Fruit fly (Drosophila melanogaster) whole organism, embryonic: ENCODE data around the gene Mtch.

Experiments used
- Adf1 ChIP-seq: fragments of 200-800 bp; sonication (Bioruptor generic); IDR thresholded peaks from 2 replicates; pipeline ENCODE4 v1.3.6; 2022; ENCODE audit warnings: missing biosample characterization, missing genetic modification characterization
- B-H2 ChIP-seq: fragments of 200-800 bp; sonication (Bioruptor generic); optimal IDR thresholded peaks from 2 replicates; lab custom pipeline; 2018; ENCODE audit warnings: missing biosample characterization, mild to moderate bottlenecking, missing genetic modification characterization
- CG10147 ChIP-seq: fragments of 200-800 bp; sonication (Bioruptor generic); optimal IDR thresholded peaks from 2 replicates; lab custom pipeline; 2019; ENCODE audit warnings: missing biosample characterization, mild to moderate bottlenecking, missing genetic modification characterization, moderate library complexity
- CG10565 ChIP-seq: fragments of 200-800 bp; sonication (Bioruptor generic); optimal IDR thresholded peaks from 3 replicates; lab custom pipeline; 2016; ENCODE audit warnings: missing biosample characterization, mild to moderate bottlenecking, missing genetic modification characterization
- CG11504 ChIP-seq: fragments of 200-800 bp; sonication (Bioruptor generic); optimal IDR thresholded peaks from 3 replicates; lab custom pipeline; 2019; ENCODE audit warnings: missing biosample characterization, mild to moderate bottlenecking, missing genetic modification characterization, moderate library complexity
- CG12071 ChIP-seq: fragments of 200-800 bp; sonication (Bioruptor generic); optimal IDR thresholded peaks from 3 replicates; lab custom pipeline; 2018; ENCODE audit warnings: missing biosample characterization, mild to moderate bottlenecking, missing genetic modification characterization
- CG12391 ChIP-seq: fragments of 200-800 bp; sonication (Bioruptor generic); optimal IDR thresholded peaks from 3 replicates; lab custom pipeline; 2018; ENCODE audit warnings: missing biosample characterization, mild to moderate bottlenecking, missing genetic modification characterization, moderate library complexity
- CG15601 ChIP-seq: fragments of 200-800 bp; sonication (Bioruptor generic); optimal IDR thresholded peaks from 3 replicates; lab custom pipeline; 2019; ENCODE audit warnings: missing biosample characterization, mild to moderate bottlenecking, missing genetic modification characterization, moderate library complexity
- CG16813 ChIP-seq: fragments of 200-800 bp; sonication (Bioruptor generic); IDR thresholded peaks from 3 replicates; pipeline ENCODE4 v1.3.6; 2022; ENCODE audit warnings: missing biosample characterization, missing genetic modification characterization; ENCODE audit not compliant: partially characterized antibody
- CG16863 ChIP-seq: fragments of 200-800 bp; sonication (Bioruptor generic); optimal IDR thresholded peaks from 3 replicates; lab custom pipeline; 2016; ENCODE audit warnings: missing biosample characterization, missing genetic modification characterization
- CG17568 ChIP-seq: fragments of 200-800 bp; sonication (Bioruptor generic); optimal IDR thresholded peaks from 2 replicates; lab custom pipeline; 2018; ENCODE audit warnings: missing biosample characterization, mild to moderate bottlenecking, missing genetic modification characterization, moderate library complexity
- CG17802 ChIP-seq: fragments of 200-800 bp; sonication (Bioruptor generic); optimal IDR thresholded peaks from 2 replicates; lab custom pipeline; 2018; ENCODE audit warnings: missing biosample characterization, mild to moderate bottlenecking, missing genetic modification characterization, moderate library complexity
- CG2202 ChIP-seq: fragments of 200-800 bp; sonication (Bioruptor generic); optimal IDR thresholded peaks from 2 replicates; lab custom pipeline; 2018; ENCODE audit warnings: missing biosample characterization, mild to moderate bottlenecking, missing genetic modification characterization
- CG30403 ChIP-seq: fragments of 200-800 bp; sonication (Bioruptor generic); optimal IDR thresholded peaks from 3 replicates; lab custom pipeline; 2016; ENCODE audit warnings: missing biosample characterization, missing genetic modification characterization
- CG34224 ChIP-seq: fragments of 200-800 bp; sonication (Bioruptor generic); IDR thresholded peaks from 3 replicates; pipeline ENCODE4 v1.3.6; 2022; ENCODE audit warnings: missing biosample characterization, missing genetic modification characterization; ENCODE audit not compliant: partially characterized antibody
- CG34422 ChIP-seq: fragments of 200-800 bp; sonication (Bioruptor generic); IDR thresholded peaks from 3 replicates; pipeline ENCODE4 v1.3.6; 2022; ENCODE audit warnings: missing biosample characterization, missing genetic modification characterization
- CG3847 ChIP-seq: fragments of 200-800 bp; sonication (Bioruptor generic); IDR thresholded peaks from 2 replicates; pipeline ENCODE4 v1.3.6; 2022; ENCODE audit warnings: missing biosample characterization, missing genetic modification characterization
- CG6683 ChIP-seq: fragments of 200-800 bp; sonication (Bioruptor generic); optimal IDR thresholded peaks from 2 replicates; lab custom pipeline; 2017; ENCODE audit warnings: missing biosample characterization, mild to moderate bottlenecking, missing genetic modification characterization, missing genetic modification reagents
- CG6765 ChIP-seq: fragments of 200-800 bp; sonication (Bioruptor generic); optimal IDR thresholded peaks from 3 replicates; lab custom pipeline; 2017; ENCODE audit warnings: missing biosample characterization, mild to moderate bottlenecking, missing genetic modification characterization
- CG9727 ChIP-seq: fragments of 200-800 bp; sonication (Bioruptor generic); optimal IDR thresholded peaks from 3 replicates; lab custom pipeline; 2017; ENCODE audit warnings: missing biosample characterization, mild to moderate bottlenecking, missing genetic modification characterization
- CG9932 ChIP-seq: fragments of 200-800 bp; sonication (Bioruptor generic); IDR thresholded peaks from 2 replicates; pipeline ENCODE4 v1.3.6; 2022; ENCODE audit warnings: missing biosample characterization, missing genetic modification characterization
- D19A ChIP-seq: fragments of 200-800 bp; optimal IDR thresholded peaks from 3 replicates; lab custom pipeline; 2019; ENCODE audit warnings: missing biosample characterization, mild to moderate bottlenecking, missing genetic modification characterization, moderate library complexity
- Dad ChIP-seq: fragments of 200-800 bp; sonication (Bioruptor generic); optimal IDR thresholded peaks from 3 replicates; lab custom pipeline; 2016; ENCODE audit warnings: missing biosample characterization, missing genetic modification characterization
- Dbx ChIP-seq: fragments of 200-800 bp; sonication (Bioruptor generic); IDR thresholded peaks from 3 replicates; pipeline ENCODE4 v1.3.6; 2022; ENCODE audit warnings: missing biosample characterization, missing genetic modification characterization
- Doc3 ChIP-seq: fragments of 200-800 bp; sonication (Bioruptor generic); IDR thresholded peaks from 3 replicates; pipeline ENCODE4 v1.3.6; 2022; ENCODE audit warnings: missing biosample characterization, missing genetic modification characterization; ENCODE audit not compliant: partially characterized antibody
- Dref ChIP-seq: fragments of 200-800 bp; sonication (Bioruptor generic); IDR thresholded peaks from 2 replicates; pipeline ENCODE4 v1.3.6; 2022; ENCODE audit warnings: missing biosample characterization, missing genetic modification characterization
- H2.0 ChIP-seq: fragments of 200-800 bp; sonication (Bioruptor generic); IDR thresholded peaks from 2 replicates; pipeline ENCODE4 v1.3.6; 2022; ENCODE audit warnings: missing biosample characterization, missing genetic modification characterization
- Hey ChIP-seq: fragments of 200-800 bp; sonication (Bioruptor generic); optimal IDR thresholded peaks from 3 replicates; lab custom pipeline; 2018; ENCODE audit warnings: missing biosample characterization, mild to moderate bottlenecking, missing genetic modification characterization
- Hmx ChIP-seq: fragments of 200-800 bp; sonication (Bioruptor generic); optimal IDR thresholded peaks from 2 replicates; lab custom pipeline; 2016; ENCODE audit warnings: missing biosample characterization, missing genetic modification characterization
- Lpt ChIP-seq: fragments of >200 bp; optimal IDR thresholded peaks from 2 replicates; lab custom pipeline; 2018; ENCODE audit warnings: missing biosample characterization, missing genetic modification characterization
- NFAT ChIP-seq: fragments of 200-800 bp; sonication (Bioruptor generic); IDR thresholded peaks from 2 replicates; pipeline ENCODE4 v1.3.6; 2022; ENCODE audit warnings: missing biosample characterization, missing genetic modification characterization
- Vsx1 ChIP-seq: fragments of 200-800 bp; sonication (Bioruptor generic); optimal IDR thresholded peaks from 2 replicates; lab custom pipeline; 2017; ENCODE audit warnings: missing biosample characterization, mild to moderate bottlenecking, missing genetic modification characterization, missing genetic modification reagents
- Xbp1 ChIP-seq: fragments of 200-800 bp; sonication (Bioruptor generic); optimal IDR thresholded peaks from 3 replicates; lab custom pipeline; 2016; ENCODE audit warnings: missing biosample characterization, mild to moderate bottlenecking, missing genetic modification characterization
- amos ChIP-seq: fragments of 200-800 bp; sonication (Bioruptor generic); IDR thresholded peaks from 2 replicates; pipeline ENCODE4 v1.3.6; 2022; ENCODE audit warnings: missing biosample characterization, missing genetic modification characterization; ENCODE audit not compliant: partially characterized antibody
- ash1 ChIP-seq: fragments of 200-800 bp; sonication (Bioruptor generic); optimal IDR thresholded peaks from 2 replicates; lab custom pipeline; 2018; ENCODE audit warnings: missing biosample characterization, mild to moderate bottlenecking, missing genetic modification characterization
- cas ChIP-seq: fragments of 200-800 bp; sonication (Bioruptor generic); IDR thresholded peaks from 2 replicates; pipeline ENCODE4 v1.3.6; 2022; ENCODE audit warnings: missing biosample characterization, missing genetic modification characterization
- cg ChIP-seq: fragments of 200-800 bp; sonication (Bioruptor generic); optimal IDR thresholded peaks from 3 replicates; lab custom pipeline; 2019; ENCODE audit warnings: missing biosample characterization, mild to moderate bottlenecking, missing genetic modification characterization, moderate library complexity
- hbn ChIP-seq: fragments of 200-800 bp; sonication (Bioruptor generic); IDR thresholded peaks from 2 replicates; pipeline ENCODE4 v1.3.6; 2022; ENCODE audit warnings: missing biosample characterization, missing genetic modification characterization; ENCODE audit not compliant: partially characterized antibody
- hkb ChIP-seq, 2 experiments: fragments of 200-800 bp in 1 of 2; fragments of >200 bp in 1 of 2; sonication (Bioruptor generic) in 1 of 2; IDR thresholded peaks in 1 of 2; optimal IDR thresholded peaks in 1 of 2; 2 replicates each; pipeline versions ENCODE4 v1.3.6 to Lab custom; 2017 to 2022; ENCODE audit warnings: missing biosample characterization in 1 of 2, missing genetic modification characterization in 1 of 2
- kni ChIP-seq: fragments of 200-800 bp; sonication (Bioruptor generic); optimal IDR thresholded peaks from 3 replicates; lab custom pipeline; 2017; ENCODE audit warnings: mild to moderate bottlenecking, missing biosample characterization, missing genetic modification reagents, missing genetic modification characterization
- onecut ChIP-seq: fragments of 200-800 bp; sonication (Bioruptor generic); IDR thresholded peaks from 2 replicates; pipeline ENCODE4 v1.3.6; 2022; ENCODE audit warnings: missing biosample characterization, missing genetic modification characterization
- prd ChIP-seq, 3 experiments: fragments of >200 bp in 2 of 3; fragments of 200-800 bp in 1 of 3; sonication (Bioruptor generic) in 1 of 3; optimal IDR thresholded peaks in 2 of 3; IDR thresholded peaks in 1 of 3; 2 replicates in 2 of 3; 3 replicates in 1 of 3; pipeline versions ENCODE4 v1.3.6 to Lab custom; 2017 to 2022; ENCODE audit warnings: missing biosample characterization in 1 of 3, missing genetic modification characterization in 1 of 3
- repo ChIP-seq: fragments of 200-800 bp; sonication (Bioruptor generic); optimal IDR thresholded peaks from 2 replicates; lab custom pipeline; 2016; ENCODE audit warnings: missing biosample characterization, missing genetic modification characterization
- run ChIP-seq: fragments of 200-800 bp; sonication (Bioruptor generic); optimal IDR thresholded peaks from 3 replicates; lab custom pipeline; 2018; ENCODE audit warnings: missing biosample characterization, mild to moderate bottlenecking, missing genetic modification characterization
- tap ChIP-seq: fragments of 200-800 bp; optimal IDR thresholded peaks from 3 replicates; lab custom pipeline; 2019; ENCODE audit warnings: missing biosample characterization, mild to moderate bottlenecking, missing genetic modification characterization, moderate library complexity
- trem ChIP-seq: fragments of 200-800 bp; optimal IDR thresholded peaks from 3 replicates; lab custom pipeline; 2019; ENCODE audit warnings: missing biosample characterization, mild to moderate bottlenecking, missing genetic modification characterization, moderate library complexity
- yki ChIP-seq: fragments of >200 bp; optimal IDR thresholded peaks from 3 replicates; lab custom pipeline; 2018
- zfh2 ChIP-seq: fragments of 200-800 bp; sonication (Bioruptor generic); optimal IDR thresholded peaks from 2 replicates; lab custom pipeline; 2016; ENCODE audit warnings: missing biosample characterization, missing genetic modification characterization

Mtch gene

DNA sequence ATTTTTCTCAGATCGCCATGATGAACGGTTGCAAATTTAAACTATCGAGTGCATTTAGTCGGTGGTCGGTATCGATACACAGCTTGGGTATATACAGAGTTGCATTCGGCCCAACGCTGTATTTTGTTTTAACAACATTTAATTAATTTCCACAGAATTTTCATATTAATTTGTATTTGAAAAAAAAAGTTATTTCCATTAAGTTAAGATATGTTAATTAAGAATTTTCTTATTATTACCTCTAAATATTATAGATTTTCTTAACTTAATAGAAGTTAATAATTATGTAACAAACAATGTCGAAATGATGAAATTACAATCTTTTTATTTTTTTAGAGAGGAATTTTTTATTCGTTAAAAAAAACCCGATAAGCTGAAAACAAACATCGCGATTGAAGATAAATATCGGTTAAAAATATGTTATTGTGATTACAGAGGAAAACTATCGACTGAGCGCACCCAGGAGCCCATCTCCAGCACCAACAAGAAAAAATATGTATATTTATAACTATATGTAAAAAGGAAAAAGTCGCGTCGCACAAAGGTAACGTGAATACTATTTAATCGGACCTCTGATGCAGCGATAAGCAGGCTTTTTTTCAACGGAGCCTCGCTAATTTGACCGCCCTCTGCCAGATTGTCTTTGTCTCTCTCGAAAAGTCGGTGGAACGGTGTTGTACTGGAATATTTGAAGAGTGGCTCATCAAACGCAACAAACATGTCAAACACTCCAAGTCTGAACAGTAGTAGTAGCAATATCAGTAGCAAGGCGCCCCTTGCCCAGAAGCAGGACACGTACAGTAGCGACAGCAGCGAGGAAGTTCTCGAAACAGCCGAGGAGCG is 15.5 kb downstream of the Mtch start, which contains the start of the genes rno and mri (continued):
- no peak for TF ChIP-seq repo (GFP tag; lab: Kevin White, UChicago)
- no peak for TF ChIP-seq prd (optimal IDR thresholded peaks at IDR 0.05; lab: Kevin White, UChicago)
- TF ChIP-seq prd (GFP tag; IDR thresholded peaks at IDR 0.05; lab: Robert Waterston, UW) = peak; percentile 80
- TF ChIP-seq Hey (tag; lab: Kevin White, UChicago) = no peak
- peak; percentile 71 for TF ChIP-seq CG15601
- peak; percentile 61 for TF ChIP-seq zfh2
- peak; percentile 75 for TF ChIP-seq trem (tag; lab: Kevin White, UChicago)
- peak; percentile 83 for TF ChIP-seq CG9727 (GFP tag; lab: Kevin White, UChicago)
- peak; percentile 58 for TF ChIP-seq D19A (tag; lab: Kevin White, UChicago)
- no peak for TF ChIP-seq Lpt (GFP tag; lab: Kevin White, UChicago)
- TF ChIP-seq CG17802 (tag; lab: Kevin White, UChicago) = peak; percentile 18
- TF ChIP-seq CG12071 (GFP tag; lab: Kevin White, UChicago) = no peak
- no peak for TF ChIP-seq ash1 (GFP tag; lab: Kevin White, UChicago)
- no peak for TF ChIP-seq Hmx (GFP tag; lab: Kevin White, UChicago)
- TF ChIP-seq H2.0 = peak; percentile 73
- TF ChIP-seq kni (GFP tag; lab: Kevin White, UChicago) = no peak
- TF ChIP-seq hbn = peak; percentile 91
- peak; percentile 83 for TF ChIP-seq Dref (GFP tag; lab: Robert Waterston, UW)
- no peak for TF ChIP-seq CG6765 (GFP tag; lab: Kevin White, UChicago)
- TF ChIP-seq CG11504 = peak; percentile 46
- peak; percentile 15 for TF ChIP-seq CG6683 (GFP tag; lab: Kevin White, UChicago)
- peak; percentile 66; the same call in 1 of the 2 replicates for TF ChIP-seq CG3847 (GFP tag; lab: Robert Waterston, UW)
- no peak for TF ChIP-seq cg (GFP tag; lab: Kevin White, UChicago)
- peak; percentile 81 for TF ChIP-seq Dbx (GFP tag; lab: Robert Waterston, UW)
- TF ChIP-seq hkb (optimal IDR thresholded peaks at IDR 0.05; lab: Kevin White, UChicago) = no peak
- peak; percentile 66 for TF ChIP-seq hkb (GFP tag; IDR thresholded peaks at IDR 0.05; lab: Robert Waterston, UW)
- TF ChIP-seq Doc3 (GFP tag; lab: Robert Waterston, UW) = peak; percentile 91
- TF ChIP-seq CG9932 (GFP tag; lab: Robert Waterston, UW) = peak; percentile 88
- TF ChIP-seq Adf1 (GFP tag; lab: Robert Waterston, UW) = peak; percentile 22
- peak; percentile 53 for TF ChIP-seq CG10147 (GFP tag; lab: Kevin White, UChicago)
- peak; percentile 96 for TF ChIP-seq amos (GFP tag; lab: Robert Waterston, UW)
- peak; percentile 82 for TF ChIP-seq CG30403 (GFP tag; lab: Kevin White, UChicago)
- no peak for TF ChIP-seq Dad (GFP tag; lab: Kevin White, UChicago)
- TF ChIP-seq NFAT (GFP tag; lab: Robert Waterston, UW) = peak; percentile 53
- peak; percentile 66 for TF ChIP-seq Xbp1 (GFP tag; lab: Kevin White, UChicago)
- no peak for TF ChIP-seq CG16863 (GFP tag; lab: Kevin White, UChicago)
- TF ChIP-seq onecut (GFP tag; lab: Robert Waterston, UW) = peak; percentile 28
- peak; percentile 94 for TF ChIP-seq CG34224 (GFP tag; lab: Robert Waterston, UW)
- peak; percentile 95 for TF ChIP-seq CG16813 (GFP tag; lab: Robert Waterston, UW)
- TF ChIP-seq Vsx1 = no peak
- no peak for TF ChIP-seq tap
- TF ChIP-seq yki (lab: Kevin White, UChicago) = no peak
- TF ChIP-seq CG17568 (GFP tag; lab: Kevin White, UChicago) = no peak
- TF ChIP-seq CG2202 (tag; lab: Kevin White, UChicago) = no peak
- TF ChIP-seq CG34422 = peak; percentile 58; the same call in 1 of the 3 replicates
- TF ChIP-seq CG10565 (GFP tag; lab: Kevin White, UChicago) = no peak
- no peak for TF ChIP-seq cas (GFP tag; lab: Robert Waterston, UW)
- peak; percentile 37 for TF ChIP-seq run (tag; lab: Kevin White, UChicago)
- peak; percentile 79 for TF ChIP-seq B-H2 (GFP tag; lab: Kevin White, UChicago)
- TF ChIP-seq CG12391 (tag; lab: Kevin White, UChicago) = peak; percentile 92
